Fruit fly (Drosophila melanogaster) whole organism, embryonic: ENCODE results near the gene CG11263.

ENCODE experiments used
- Abd-B ChIP-seq: fragments of 200-800 bp; sonication (Bioruptor generic); optimal IDR thresholded peaks from 2 replicates; lab custom pipeline; 2018; ENCODE audit warnings: missing biosample characterization, mild to moderate bottlenecking, missing genetic modification characterization, moderate library complexity
- Ada2b ChIP-seq: fragments of 200-800 bp; sonication (Bioruptor generic); IDR thresholded peaks from 2 replicates; pipeline ENCODE4 v1.3.6; 2022; ENCODE audit warnings: missing biosample characterization, missing genetic modification characterization
- CG10147 ChIP-seq: fragments of 200-800 bp; sonication (Bioruptor generic); optimal IDR thresholded peaks from 2 replicates; lab custom pipeline; 2019; ENCODE audit warnings: missing biosample characterization, mild to moderate bottlenecking, missing genetic modification characterization, moderate library complexity
- CG10979 ChIP-seq: fragments of 200-800 bp; sonication (Bioruptor generic); optimal IDR thresholded peaks from 2 replicates; lab custom pipeline; 2018; ENCODE audit warnings: missing biosample characterization, mild to moderate bottlenecking, missing genetic modification characterization, moderate library complexity
- CG13424 ChIP-seq: fragments of 200-800 bp; sonication (Bioruptor generic); optimal IDR thresholded peaks from 2 replicates; lab custom pipeline; 2019; ENCODE audit warnings: missing biosample characterization, mild to moderate bottlenecking, missing genetic modification characterization, moderate library complexity
- CG2116 ChIP-seq: fragments of 200-800 bp; sonication (Bioruptor generic); optimal IDR thresholded peaks from 3 replicates; lab custom pipeline; 2018; ENCODE audit warnings: missing biosample characterization, mild to moderate bottlenecking, missing genetic modification characterization
- CG2199 ChIP-seq: fragments of 200-800 bp; sonication (Bioruptor generic); IDR thresholded peaks from 3 replicates; pipeline ENCODE4 v1.3.6; 2022; ENCODE audit warnings: missing biosample characterization, missing genetic modification characterization
- CG2678 ChIP-seq: fragments of 200-800 bp; sonication (Bioruptor generic); optimal IDR thresholded peaks from 3 replicates; lab custom pipeline; 2019; ENCODE audit warnings: missing biosample characterization, mild to moderate bottlenecking, missing genetic modification characterization, moderate library complexity
- CG32772 ChIP-seq: fragments of 200-800 bp; sonication (Bioruptor generic); IDR thresholded peaks from 2 replicates; pipeline ENCODE4 v1.3.6; 2022; ENCODE audit warnings: missing biosample characterization, missing genetic modification characterization
- CG3281 ChIP-seq: fragments of 200-800 bp; sonication (Bioruptor generic); optimal IDR thresholded peaks from 3 replicates; lab custom pipeline; 2017; ENCODE audit warnings: missing biosample characterization, mild to moderate bottlenecking, missing genetic modification characterization
- CG4328 ChIP-seq: fragments of 200-800 bp; sonication (Bioruptor generic); optimal IDR thresholded peaks from 3 replicates; lab custom pipeline; 2017; ENCODE audit warnings: missing biosample characterization, missing genetic modification reagents, missing genetic modification characterization
- CG6765 ChIP-seq: fragments of 200-800 bp; sonication (Bioruptor generic); optimal IDR thresholded peaks from 3 replicates; lab custom pipeline; 2017; ENCODE audit warnings: missing biosample characterization, mild to moderate bottlenecking, missing genetic modification characterization
- CG7357 ChIP-seq: fragments of 200-800 bp; sonication (Bioruptor generic); IDR thresholded peaks from 3 replicates; pipeline ENCODE4 v1.3.6; 2022; ENCODE audit warnings: missing biosample characterization, missing genetic modification characterization
- CG7556 ChIP-seq: fragments of 200-800 bp; sonication (Bioruptor generic); optimal IDR thresholded peaks from 2 replicates; lab custom pipeline; 2017; ENCODE audit warnings: missing biosample characterization, mild to moderate bottlenecking, missing genetic modification characterization
- CG8924 ChIP-seq: fragments of 200-800 bp; optimal IDR thresholded peaks from 3 replicates; lab custom pipeline; 2019; ENCODE audit warnings: missing biosample characterization, mild to moderate bottlenecking, missing genetic modification characterization, moderate library complexity
- D19A ChIP-seq: fragments of 200-800 bp; optimal IDR thresholded peaks from 3 replicates; lab custom pipeline; 2019; ENCODE audit warnings: missing biosample characterization, mild to moderate bottlenecking, missing genetic modification characterization, moderate library complexity
- Hand ChIP-seq: fragments of 200-800 bp; sonication (Bioruptor generic); optimal IDR thresholded peaks from 2 replicates; lab custom pipeline; 2017; ENCODE audit warnings: mild to moderate bottlenecking, missing biosample characterization, missing genetic modification reagents, missing genetic modification characterization
- HmgD ChIP-seq: fragments of 200-800 bp; sonication (Bioruptor generic); optimal IDR thresholded peaks from 3 replicates; lab custom pipeline; 2016; ENCODE audit warnings: missing biosample characterization, missing genetic modification characterization
- Jarid2 ChIP-seq: fragments of 200-800 bp; sonication (Bioruptor generic); optimal IDR thresholded peaks from 3 replicates; lab custom pipeline; 2017; ENCODE audit warnings: mild to moderate bottlenecking, missing biosample characterization, missing genetic modification reagents, missing genetic modification characterization
- MESR4 ChIP-seq: fragments of 200-800 bp; sonication (Bioruptor generic); optimal IDR thresholded peaks from 2 replicates; lab custom pipeline; 2018; ENCODE audit warnings: missing biosample characterization, mild to moderate bottlenecking, missing genetic modification characterization, moderate library complexity
- Mad ChIP-seq: fragments of 200-800 bp; sonication (Bioruptor generic); optimal IDR thresholded peaks from 2 replicates; lab custom pipeline; 2016; ENCODE audit warnings: missing biosample characterization, missing genetic modification characterization
- Oli ChIP-seq: fragments of 200-800 bp; sonication (Bioruptor generic); optimal IDR thresholded peaks from 2 replicates; lab custom pipeline; 2018; ENCODE audit warnings: missing biosample characterization, mild to moderate bottlenecking, missing genetic modification characterization, moderate library complexity
- Sry-β ChIP-seq: fragments of 200-800 bp; sonication (Bioruptor generic); optimal IDR thresholded peaks from 2 replicates; lab custom pipeline; 2018; ENCODE audit warnings: missing biosample characterization, mild to moderate bottlenecking, missing genetic modification characterization, moderate library complexity
- az2 ChIP-seq: fragments of 200-800 bp; sonication (Bioruptor generic); optimal IDR thresholded peaks from 3 replicates; lab custom pipeline; 2016; ENCODE audit warnings: missing biosample characterization, missing genetic modification characterization
- br ChIP-seq: fragments of >200 bp; optimal IDR thresholded peaks from 2 replicates; lab custom pipeline; 2017
- cato ChIP-seq: fragments of 200-800 bp; sonication (Bioruptor generic); optimal IDR thresholded peaks from 2 replicates; lab custom pipeline; 2016; ENCODE audit warnings: missing biosample characterization, missing genetic modification characterization, borderline replicate concordance
- chif ChIP-seq, 2 experiments: fragments of 200-800 bp; sonication (Bioruptor generic); optimal IDR thresholded peaks; 3 replicates each; lab custom pipeline; 2016; ENCODE audit warnings: missing biosample characterization in 2 of 2, missing genetic modification characterization in 2 of 2
- chm ChIP-seq: fragments of 200-800 bp; sonication (Bioruptor generic); IDR thresholded peaks from 2 replicates; pipeline ENCODE4 v1.3.6; 2022; ENCODE audit warnings: missing biosample characterization, missing genetic modification characterization
- crc ChIP-seq: fragments of 200-800 bp; sonication (Bioruptor generic); optimal IDR thresholded peaks from 2 replicates; lab custom pipeline; 2016; ENCODE audit warnings: missing biosample characterization, missing genetic modification characterization
- dati ChIP-seq: fragments of 200-800 bp; sonication (Bioruptor generic); IDR thresholded peaks from 2 replicates; pipeline ENCODE4 v1.3.6; 2022; ENCODE audit warnings: missing biosample characterization, missing genetic modification characterization
- dmrt11E ChIP-seq: fragments of 200-800 bp; sonication (Bioruptor generic); optimal IDR thresholded peaks from 3 replicates; lab custom pipeline; 2018; ENCODE audit warnings: missing biosample characterization, mild to moderate bottlenecking, missing genetic modification characterization, moderate library complexity
- dmrt99B ChIP-seq: fragments of 200-800 bp; sonication (Bioruptor generic); optimal IDR thresholded peaks from 2 replicates; lab custom pipeline; 2018; ENCODE audit warnings: missing biosample characterization, mild to moderate bottlenecking, missing genetic modification characterization, moderate library complexity
- esg ChIP-seq: fragments of 200-800 bp; sonication (Bioruptor generic); conservative IDR thresholded peaks from 2 replicates; pipeline ENCODE4 v1.3.6; 2022; ENCODE audit warnings: missing biosample characterization, missing genetic modification characterization
- fd96Cb ChIP-seq: fragments of 200-800 bp; sonication (Bioruptor generic); optimal IDR thresholded peaks from 2 replicates; lab custom pipeline; 2018; ENCODE audit warnings: missing biosample characterization, mild to moderate bottlenecking, missing genetic modification characterization, moderate library complexity
- grau ChIP-seq: fragments of 200-800 bp; optimal IDR thresholded peaks from 3 replicates; lab custom pipeline; 2019; ENCODE audit warnings: missing biosample characterization, mild to moderate bottlenecking, missing genetic modification characterization, moderate library complexity
- org-1 ChIP-seq: fragments of 200-800 bp; sonication (Bioruptor generic); optimal IDR thresholded peaks from 2 replicates; lab custom pipeline; 2017; ENCODE audit warnings: missing biosample characterization, missing genetic modification characterization
- phol ChIP-seq: fragments of 200-800 bp; sonication (Bioruptor generic); optimal IDR thresholded peaks from 3 replicates; lab custom pipeline; 2018; ENCODE audit warnings: missing biosample characterization, mild to moderate bottlenecking, missing genetic modification characterization, moderate library complexity
- pum ChIP-seq: fragments of 200-800 bp; sonication (Bioruptor generic); optimal IDR thresholded peaks from 2 replicates; lab custom pipeline; 2016; ENCODE audit warnings: missing biosample characterization, missing genetic modification characterization
- sens ChIP-seq: fragments of 200-800 bp; sonication (Bioruptor generic); peaks from one replicate; lab custom pipeline; 2016; ENCODE audit warnings: missing biosample characterization, missing genetic modification characterization
- sqz ChIP-seq: fragments of 200-800 bp; sonication (Bioruptor generic); optimal IDR thresholded peaks from 3 replicates; lab custom pipeline; 2018; ENCODE audit warnings: missing biosample characterization, mild to moderate bottlenecking, missing genetic modification characterization
- stwl ChIP-seq: fragments of 200-800 bp; sonication (Bioruptor generic); optimal IDR thresholded peaks from 3 replicates; lab custom pipeline; 2018; ENCODE audit warnings: missing biosample characterization, mild to moderate bottlenecking, missing genetic modification characterization, moderate library complexity
- tin ChIP-seq: fragments of 200-800 bp; sonication (Bioruptor generic); optimal IDR thresholded peaks from 3 replicates; lab custom pipeline; 2016; ENCODE audit warnings: missing biosample characterization, missing genetic modification characterization
- tll ChIP-seq, 2 experiments: fragments of 200-800 bp in 1 of 2; fragments of >200 bp in 1 of 2; sonication (Bioruptor generic) in 1 of 2; optimal IDR thresholded peaks; 2 replicates each; lab custom pipeline; 2017 to 2019; ENCODE audit warnings: missing biosample characterization in 2 of 2, missing genetic modification characterization in 2 of 2, mild to moderate bottlenecking in 1 of 2, moderate library complexity in 1 of 2
- ttk ChIP-seq: fragments of 200-800 bp; sonication (Bioruptor generic); IDR thresholded peaks from 2 replicates; pipeline ENCODE4 v2.1.2; 2022; ENCODE audit warnings: missing biosample characterization, missing genetic modification characterization
- unc-4 ChIP-seq: fragments of 200-800 bp; sonication (Bioruptor generic); IDR thresholded peaks from 2 replicates; pipeline ENCODE4 v1.3.6; 2022; ENCODE audit warnings: missing biosample characterization, missing genetic modification characterization; ENCODE audit not compliant: partially characterized antibody

The CG11263 gene

DNA sequence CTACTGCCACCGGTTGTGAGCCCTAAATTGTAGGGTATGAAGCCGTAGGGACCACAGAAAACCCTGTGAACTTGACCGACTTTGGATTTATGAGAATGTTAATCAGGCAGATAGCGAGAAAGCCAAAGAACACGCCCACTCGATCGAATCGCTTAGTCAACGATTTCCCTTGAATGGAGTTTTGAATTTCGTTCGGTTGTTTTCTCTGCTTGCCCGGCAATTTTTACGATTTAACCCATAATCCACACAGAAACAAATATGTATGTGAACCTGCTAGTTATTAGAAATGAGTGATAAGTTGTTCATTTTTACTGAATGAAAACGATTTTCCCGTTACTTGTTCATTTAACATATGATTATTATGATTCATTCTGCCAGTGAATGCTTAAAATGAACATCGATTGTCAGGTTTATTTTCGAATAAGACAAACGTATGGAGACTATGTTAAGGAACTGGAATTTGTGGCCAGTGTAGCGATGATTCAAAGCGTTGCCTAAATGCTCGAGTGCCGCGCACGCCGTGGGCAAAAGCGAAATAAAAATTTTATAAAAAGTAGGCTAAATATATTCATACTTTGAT, 23.5 kb downstream of the CG11263 start (continued):
- TF ChIP-seq org-1 (no peak), chm (no peak), Abd-B (GFP tag; lab: Kevin White, UChicago) (peak; percentile 37), cato (GFP tag; lab: Kevin White, UChicago) (no peak), grau (tag; lab: Kevin White, UChicago) (peak; percentile 39), br (no peak), tll (GFP tag; optimal IDR thresholded peaks at IDR 0.05; lab: Kevin White, UChicago) (no peak), sens (GFP tag; lab: Kevin White, UChicago) (peak; percentile 79), CG32772 (GFP tag; lab: Robert Waterston, UW) (no peak), CG2678 (peak; percentile 44), ttk (GFP tag; lab: Robert Waterston, UW) (no peak), crc (no peak), dati (no peak), dmrt99B (tag; lab: Kevin White, UChicago) (peak; percentile 57), CG10147 (GFP tag; lab: Kevin White, UChicago) (no peak)
- TF ChIP-seq, all 482 proteins: peak for 67

- no peak for TF ChIP-seq Oli (tag; lab: Kevin White, UChicago)
- TF ChIP-seq Mad (GFP tag; lab: Kevin White, UChicago) = no peak
- TF ChIP-seq HmgD = no peak
- peak; percentile 79 for TF ChIP-seq CG2116
- TF ChIP-seq CG6765 (GFP tag; lab: Kevin White, UChicago) = no peak
- peak; percentile 16 for TF ChIP-seq sqz (GFP tag; lab: Kevin White, UChicago)
- no peak for TF ChIP-seq tin (GFP tag; lab: Kevin White, UChicago)
- TF ChIP-seq esg (GFP tag; lab: Robert Waterston, UW) = no peak
- TF ChIP-seq stwl (tag; lab: Kevin White, UChicago) = peak; percentile 84
- TF ChIP-seq Ada2b = no peak
Observed at dm6 chr3L:13031326-13031725, 24.7 kb downstream of the CG11263 start.

DNA sequence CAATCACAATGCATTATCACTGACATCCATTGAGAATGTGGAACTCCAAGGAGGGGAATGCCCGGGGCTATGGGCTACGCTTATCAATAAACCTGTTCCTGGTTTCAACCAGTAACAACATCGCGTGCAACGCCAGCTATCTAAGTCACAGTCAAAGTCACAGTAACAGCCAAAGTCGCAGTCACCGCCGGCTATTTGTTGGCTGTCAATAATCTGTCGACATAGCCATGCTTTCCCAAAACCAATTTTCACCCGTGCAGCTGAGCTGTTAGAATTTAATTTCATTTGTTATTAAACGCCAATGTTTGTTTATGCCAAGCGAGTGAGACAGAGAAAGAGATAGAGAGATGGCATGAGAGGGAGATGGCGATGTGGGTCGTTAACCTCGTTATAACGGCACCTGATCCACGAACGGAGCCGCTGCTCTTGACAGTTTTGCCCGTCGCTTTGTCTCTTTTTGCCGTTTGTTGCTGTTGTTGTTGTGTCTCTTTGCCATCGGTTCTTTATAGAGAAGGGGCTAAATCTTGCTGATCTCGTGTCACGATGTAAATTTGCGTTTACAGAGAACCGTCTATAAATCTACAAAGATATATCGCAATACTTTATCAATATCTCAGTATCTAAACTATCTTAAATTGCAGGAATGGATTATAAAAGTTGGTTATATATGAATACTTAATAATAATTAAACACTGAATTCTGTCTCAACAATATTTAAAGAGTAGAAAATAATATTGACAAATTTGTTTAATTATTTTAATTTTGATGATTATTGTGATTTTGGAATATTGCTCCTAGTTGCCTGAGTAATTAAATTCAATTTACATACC, 25.7 kb downstream of the CG11263 start:
- TF ChIP-seq D19A (tag; lab: Kevin White, UChicago) (peak; percentile 23), sqz (GFP tag; lab: Kevin White, UChicago) (peak; percentile 16), chif (GFP tag; optimal IDR thresholded peaks at IDR 0.05; lab: Kevin White, UChicago) (no peak), Sry-β (GFP tag; lab: Kevin White, UChicago) (peak; percentile 20), az2 (GFP tag; lab: Kevin White, UChicago) (peak; percentile 4), tll (GFP tag; optimal IDR thresholded peaks at IDR 0.05; lab: Kevin White, UChicago) (peak in 1 of 2 experiments; percentile 30), chm (peak; percentile 45; the same call in 1 of the 2 replicates), pum (GFP tag; lab: Kevin White, UChicago) (no peak), dmrt11E (peak; percentile 47), CG3281 (GFP tag; lab: Kevin White, UChicago) (peak; percentile 1), CG10979 (tag; lab: Kevin White, UChicago) (peak; percentile 54), CG8924 (tag; lab: Kevin White, UChicago) (peak; percentile 18), CG4328 (GFP tag; lab: Kevin White, UChicago) (no peak), Hand (GFP tag; lab: Kevin White, UChicago) (no peak), Jarid2 (GFP tag; lab: Kevin White, UChicago) (no peak), unc-4 (GFP tag; lab: Robert Waterston, UW) (peak; percentile 35; the same call in 1 of the 2 replicates), phol (tag; lab: Kevin White, UChicago) (peak; percentile 37), CG13424 (tag; lab: Kevin White, UChicago) (peak; percentile 10), CG7357 (GFP tag; lab: Robert Waterston, UW) (no peak), MESR4 (GFP tag; lab: Kevin White, UChicago) (no peak), fd96Cb (tag; lab: Kevin White, UChicago) (peak; percentile 28), CG2199 (peak; percentile 73; the same call in 1 of the 3 replicates), tin (GFP tag; lab: Kevin White, UChicago) (no peak), CG7556 (GFP tag; lab: Kevin White, UChicago) (peak; percentile 57)
